Worm (Caenorhabditis elegans) whole organism, L4 larva: ENCODE measurements around the gene F42A10.5.
A peak's percentile ranks its signal among the peaks of the same experiment; 100 is the strongest.

ENCODE experiments used
- D1046.2 ChIP-seq: fragments of 200-800 bp; sonication (Bioruptor generic); IDR thresholded peaks from 2 replicates; pipeline ENCODE4 v1.3.6; 2022; ENCODE audit warnings: missing genetic modification characterization, missing compliant biosample characterization
- F37D6.2 ChIP-seq: sonication (generic microtip); optimal IDR thresholded peaks from 2 replicates; lab custom pipeline; 2016; ENCODE audit warnings: mild to moderate bottlenecking, missing genetic modification characterization, missing compliant biosample characterization
- F49E8.2 ChIP-seq: sonication (generic microtip); optimal IDR thresholded peaks from 2 replicates; lab custom pipeline; 2016; ENCODE audit warnings: missing compliant biosample characterization, mild to moderate bottlenecking, missing genetic modification characterization, borderline replicate concordance
- T26A8.4 ChIP-seq: fragments of 200-800 bp; sonication (Bioruptor generic); IDR thresholded peaks from 2 replicates; pipeline ENCODE4 v1.3.6; 2022; ENCODE audit warnings: missing genetic modification characterization, missing compliant biosample characterization
- Y48G9A.11 ChIP-seq: fragments of 200-800 bp; sonication (Bioruptor generic); IDR thresholded peaks from 2 replicates; pipeline ENCODE4 v1.3.6; 2022; ENCODE audit warnings: missing genetic modification reagents, missing genetic modification characterization, missing compliant biosample characterization
- ZK337.2 ChIP-seq: fragments of 200-800 bp; sonication (Bioruptor generic); IDR thresholded peaks from 2 replicates; pipeline ENCODE4 v1.3.6; 2022; ENCODE audit warnings: missing genetic modification reagents, missing genetic modification characterization, missing compliant biosample characterization
- aly-2 ChIP-seq: sonication (generic microtip); optimal IDR thresholded peaks from 2 replicates; lab custom pipeline; 2018; ENCODE audit warnings: missing biosample characterization, missing genetic modification characterization
- arid-1 ChIP-seq: fragments of 200-800 bp; sonication (Bioruptor generic); conservative IDR thresholded peaks from 2 replicates; pipeline ENCODE4 v1.3.6; 2022; ENCODE audit warnings: missing genetic modification reagents, missing genetic modification characterization, missing compliant biosample characterization
- ceh-32 ChIP-seq: sonication (generic microtip); optimal IDR thresholded peaks from 2 replicates; lab custom pipeline; 2016; ENCODE audit warnings: mild to moderate bottlenecking, missing genetic modification characterization, missing compliant biosample characterization; ENCODE audit not compliant: poor library complexity
- ceh-62 ChIP-seq: sonication (generic microtip); optimal IDR thresholded peaks from 2 replicates; lab custom pipeline; 2017; ENCODE audit warnings: missing biosample characterization, missing genetic modification characterization
- cey-2 ChIP-seq: sonication (generic microtip); optimal IDR thresholded peaks from 3 replicates; lab custom pipeline; 2017; ENCODE audit warnings: missing genetic modification characterization, mild to moderate bottlenecking, missing compliant biosample characterization, antibody characterized with exemption, borderline replicate concordance; ENCODE audit not compliant: insufficient read depth
- daf-16 ChIP-seq, 3 experiments: sonication (generic microtip); optimal IDR thresholded peaks; 2 replicates each; lab custom pipeline; 2016 to 2017; ENCODE audit warnings: missing genetic modification characterization in 3 of 3, missing genetic modification reagents in 3 of 3, mild to moderate bottlenecking in 2 of 3, missing compliant biosample characterization in 2 of 3, missing biosample characterization in 1 of 3, moderate library complexity in 1 of 3
- dmd-6 ChIP-seq: fragments of 200-800 bp; sonication (Bioruptor generic); IDR thresholded peaks from 2 replicates; pipeline ENCODE4 v1.3.6; 2022; ENCODE audit warnings: missing genetic modification reagents, missing genetic modification characterization, missing compliant biosample characterization
- dpl-1 ChIP-seq: fragments of 150-350 bp; optimal IDR thresholded peaks from 2 replicates; lab custom pipeline; 2014; ENCODE audit warnings: missing biosample characterization, missing genetic modification reagents, missing genetic modification characterization
- dve-1 ChIP-seq: sonication (generic microtip); optimal IDR thresholded peaks from 2 replicates; lab custom pipeline; 2017; ENCODE audit warnings: antibody characterized with exemption, mild to moderate bottlenecking, missing genetic modification characterization, missing compliant biosample characterization; ENCODE audit not compliant: insufficient read depth
- hif-1 ChIP-seq, 2 experiments: sonication (generic microtip); optimal IDR thresholded peaks; 2 replicates each; lab custom pipeline; 2016 to 2017; ENCODE audit warnings: missing compliant biosample characterization in 2 of 2, missing genetic modification characterization in 2 of 2, missing genetic modification reagents in 2 of 2, missing genotype in 2 of 2, mild to moderate bottlenecking in 1 of 2
- hlh-30 ChIP-seq: sonication (generic microtip); optimal IDR thresholded peaks from 2 replicates; lab custom pipeline; 2017; ENCODE audit warnings: antibody characterized with exemption, mild to moderate bottlenecking, missing genetic modification characterization, missing compliant biosample characterization; ENCODE audit not compliant: insufficient read depth
- hmg-1.1 ChIP-seq: fragments of 200-800 bp; sonication (Bioruptor generic); IDR thresholded peaks from 2 replicates; pipeline ENCODE4 v1.3.6; 2022; ENCODE audit warnings: missing genetic modification reagents, missing genetic modification characterization, missing compliant biosample characterization
- lin-38 ChIP-seq: fragments of 200-800 bp; sonication (Bioruptor generic); IDR thresholded peaks from 2 replicates; pipeline ENCODE4 v1.3.6; 2022; ENCODE audit warnings: missing genetic modification reagents, missing genetic modification characterization, missing compliant biosample characterization
- lsy-2 ChIP-seq, 2 experiments: fragments of 150-350 bp in 1 of 2; sonication (generic microtip) in 1 of 2; optimal IDR thresholded peaks; 2 replicates each; lab custom pipeline; 2014 to 2017; ENCODE audit warnings: missing biosample characterization in 2 of 2, missing genetic modification characterization in 2 of 2
- mep-1 ChIP-seq: fragments of 150-350 bp; sonication (generic microtip); optimal IDR thresholded peaks from 3 replicates; lab custom pipeline; 2014; ENCODE audit warnings: missing biosample characterization, missing genetic modification characterization
- mes-2 ChIP-seq: sonication (generic microtip); optimal IDR thresholded peaks from 2 replicates; lab custom pipeline; 2016; ENCODE audit warnings: missing genotype, mild to moderate bottlenecking, missing genetic modification characterization, missing compliant biosample characterization; ENCODE audit not compliant: poor library complexity, severe bottlenecking
- nhr-102 ChIP-seq: sonication (generic microtip); optimal IDR thresholded peaks from 2 replicates; lab custom pipeline; 2016; ENCODE audit warnings: mild to moderate bottlenecking, missing genetic modification characterization, moderate library complexity, missing compliant biosample characterization
- nhr-11 ChIP-seq: fragments of 150-350 bp; optimal IDR thresholded peaks from 2 replicates; lab custom pipeline; 2014; ENCODE audit warnings: missing biosample characterization, missing genetic modification characterization
- nhr-28 ChIP-seq: fragments of 150-350 bp; optimal IDR thresholded peaks from 2 replicates; lab custom pipeline; 2014; ENCODE audit warnings: missing biosample characterization, missing genetic modification characterization
- nhr-48 ChIP-seq: sonication (generic microtip); optimal IDR thresholded peaks from 2 replicates; lab custom pipeline; 2016; ENCODE audit warnings: mild to moderate bottlenecking, missing genetic modification characterization, missing compliant biosample characterization
- nhr-6 ChIP-seq: fragments of 150-350 bp; optimal IDR thresholded peaks from 2 replicates; lab custom pipeline; 2014; ENCODE audit warnings: missing biosample characterization, missing genetic modification characterization
- rbr-2 ChIP-seq: sonication (generic microtip); optimal IDR thresholded peaks from 2 replicates; lab custom pipeline; 2016; ENCODE audit warnings: missing genotype, missing genetic modification characterization, missing compliant biosample characterization
- tra-1 ChIP-seq: fragments of 200-800 bp; sonication (Bioruptor generic); IDR thresholded peaks from 2 replicates; pipeline ENCODE4 v1.3.6; 2022; ENCODE audit warnings: missing genetic modification reagents, missing genetic modification characterization, missing compliant biosample characterization
- unc-130 ChIP-seq: sonication (generic microtip); optimal IDR thresholded peaks from 2 replicates; lab custom pipeline; 2016; ENCODE audit warnings: missing genetic modification reagents, missing genetic modification characterization, missing compliant biosample characterization
- unc-62 ChIP-seq, 3 experiments: fragments of 150-350 bp in 1 of 3; sonication (generic microtip); optimal IDR thresholded peaks in 2 of 3; peaks in 1 of 3; 1 replicate in 1 of 3; 2 replicates in 2 of 3; lab custom pipeline; 2014 to 2017; ENCODE audit warnings: missing biosample characterization in 3 of 3, missing genetic modification characterization in 3 of 3, missing genetic modification reagents in 3 of 3, missing genotype in 1 of 3
- ztf-11 ChIP-seq: fragments of 150-350 bp; optimal IDR thresholded peaks from 2 replicates; lab custom pipeline; 2014; ENCODE audit warnings: missing biosample characterization, missing genetic modification characterization
- ztf-7 ChIP-seq: fragments of 150-350 bp; optimal IDR thresholded peaks from 2 replicates; lab custom pipeline; 2014; ENCODE audit warnings: missing biosample characterization, missing genetic modification characterization

Gene F42A10.5

DNA sequence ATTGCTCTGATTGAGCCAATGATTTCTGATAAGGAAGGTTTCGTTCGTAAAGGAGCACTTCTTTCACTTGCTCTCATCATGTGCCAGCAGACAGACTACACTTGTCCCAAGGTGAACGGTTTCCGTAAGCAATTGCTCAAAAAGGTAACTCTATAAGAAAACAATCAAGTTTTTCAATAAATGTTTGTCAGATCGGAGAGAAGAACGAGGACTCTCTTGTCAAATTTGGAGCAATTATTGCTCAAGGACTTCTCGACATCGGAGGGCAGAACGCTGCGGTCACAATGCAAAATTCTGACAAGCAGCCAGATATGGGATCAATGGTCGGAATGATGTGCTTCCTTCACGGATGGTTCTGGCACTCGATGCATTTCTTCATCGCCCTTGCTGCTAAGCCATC is 28.0 kb upstream of the F42A10.5 start:
- TF ChIP-seq tra-1 (GFP tag; lab: Robert Waterston, UW) (no peak), unc-62 (GFP tag; optimal IDR thresholded peaks at IDR 0.05 in 1 of 2; lab: Kevin White, UChicago) (peak in 1 of 2 experiments; percentile 97), unc-62 (tag; optimal IDR thresholded peaks at IDR 0.05; lab: Kevin White, UChicago) (no peak)

DNA sequence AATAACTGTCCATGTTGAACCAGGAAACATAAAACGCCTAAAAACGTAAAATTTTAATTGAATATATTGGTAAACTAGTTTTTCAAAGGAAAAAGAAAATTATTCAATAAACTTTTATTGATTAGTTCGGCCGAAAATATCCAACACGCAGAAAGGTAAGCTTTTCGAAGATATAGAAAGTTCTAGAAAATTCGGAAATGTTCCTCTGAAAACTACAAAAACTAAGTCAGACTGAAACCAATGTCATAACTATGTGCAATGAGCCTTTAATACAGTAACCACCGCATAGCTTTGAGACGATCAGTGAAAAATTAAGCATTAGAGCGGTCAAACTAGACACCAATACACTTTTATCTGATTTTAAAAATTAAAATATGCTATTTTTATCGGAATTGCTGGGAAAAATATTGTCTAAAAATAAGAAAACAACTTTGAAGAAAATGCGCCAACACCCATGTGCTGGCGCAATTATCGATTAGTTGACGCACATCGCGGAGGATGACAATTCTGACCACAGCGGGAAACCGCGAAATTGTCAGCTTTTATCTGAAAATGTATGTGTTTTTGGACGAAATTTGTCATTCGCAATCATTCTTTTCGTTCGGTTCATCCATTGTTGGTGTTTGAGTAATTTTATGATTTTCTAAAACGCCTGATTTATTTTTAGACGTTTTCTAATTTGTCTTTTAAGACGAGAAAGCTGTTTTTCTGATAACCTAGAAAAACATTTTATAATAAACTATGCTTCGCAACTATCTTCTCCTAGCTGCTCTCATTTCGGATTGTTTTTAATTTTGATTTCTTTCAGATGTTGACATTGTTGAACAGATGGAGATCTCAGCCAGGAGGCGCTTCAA is 25.3 kb upstream of the F42A10.5 start, which contains the start of the genes C23G10.7 and rpn-2:
Gene C23G10.7 (minus strand): TSS at position 37 of the 857 bp plus-strand sequence.
Gene rpn-2 (plus strand): TSS at position 807 of the 857 bp plus-strand sequence.
- peak; percentile 77 for TF ChIP-seq lin-38 (GFP tag; lab: Robert Waterston, UW)
- TF ChIP-seq mep-1 (tag; lab: Kevin White, UChicago) = peak; percentile 64
- TF ChIP-seq nhr-6 = peak; percentile 66
- peak in 1 of 2 experiments; percentile 28 for TF ChIP-seq hif-1 (tag; optimal IDR thresholded peaks at IDR 0.05; lab: Kevin White, UChicago)
- no peak for TF ChIP-seq D1046.2 (GFP tag; lab: Robert Waterston, UW)
- peak; percentile 10 for TF ChIP-seq F37D6.2 (tag; lab: Kevin White, UChicago)
- TF ChIP-seq nhr-11 (tag; lab: Kevin White, UChicago) = peak; percentile 48
- TF ChIP-seq ceh-32 (tag; lab: Kevin White, UChicago) = no peak
- peak; percentile 64 for TF ChIP-seq mes-2
- peak; percentile 69 for TF ChIP-seq dve-1 (tag; lab: Kevin White, UChicago)
- TF ChIP-seq dpl-1 (GFP tag; lab: Kevin White, UChicago) = peak; percentile 75
- TF ChIP-seq Y48G9A.11 (GFP tag; lab: Robert Waterston, UW) = peak; percentile 60; the same call in 1 of the 2 replicates
- TF ChIP-seq nhr-28 (tag; lab: Kevin White, UChicago) = peak; percentile 35
- TF ChIP-seq rbr-2 = peak; percentile 65
- peak; percentile 71 for TF ChIP-seq F49E8.2 (tag; lab: Kevin White, UChicago)
- TF ChIP-seq T26A8.4 (GFP tag; lab: Robert Waterston, UW) = peak; percentile 70
- TF ChIP-seq unc-130 (GFP tag; lab: Kevin White, UChicago) = peak; percentile 49
- peak in 1 of 2 experiments; percentile 80 for TF ChIP-seq lsy-2 (tag; optimal IDR thresholded peaks at IDR 0.05; lab: Kevin White, UChicago)
- peak; percentile 55 for TF ChIP-seq nhr-102
- no peak for TF ChIP-seq arid-1
- TF ChIP-seq dmd-6 (GFP tag; lab: Robert Waterston, UW) = peak; percentile 31; the same call in 1 of the 2 replicates
- peak in 1 of 2 experiments; percentile 52 for TF ChIP-seq daf-16 (GFP tag; optimal IDR thresholded peaks at IDR 0.05; lab: Kevin White, UChicago)
- peak; percentile 65 for TF ChIP-seq daf-16 (tag; optimal IDR thresholded peaks at IDR 0.05; lab: Kevin White, UChicago)
- no peak for TF ChIP-seq ztf-11 (tag; lab: Kevin White, UChicago)
- TF ChIP-seq nhr-48 = peak; percentile 1
- TF ChIP-seq hmg-1.1 (GFP tag; lab: Robert Waterston, UW) = peak; percentile 53; the same call in 1 of the 2 replicates
- no peak for TF ChIP-seq ZK337.2 (GFP tag; lab: Robert Waterston, UW)
- no peak for TF ChIP-seq aly-2 (tag; lab: Kevin White, UChicago)
- no peak for TF ChIP-seq ceh-62 (tag; lab: Kevin White, UChicago)
- TF ChIP-seq ztf-7 (tag; lab: Kevin White, UChicago) = peak; percentile 41
- TF ChIP-seq hlh-30 (tag; lab: Kevin White, UChicago) = peak; percentile 40
- TF ChIP-seq, all 104 proteins: peak for 23

DNA sequence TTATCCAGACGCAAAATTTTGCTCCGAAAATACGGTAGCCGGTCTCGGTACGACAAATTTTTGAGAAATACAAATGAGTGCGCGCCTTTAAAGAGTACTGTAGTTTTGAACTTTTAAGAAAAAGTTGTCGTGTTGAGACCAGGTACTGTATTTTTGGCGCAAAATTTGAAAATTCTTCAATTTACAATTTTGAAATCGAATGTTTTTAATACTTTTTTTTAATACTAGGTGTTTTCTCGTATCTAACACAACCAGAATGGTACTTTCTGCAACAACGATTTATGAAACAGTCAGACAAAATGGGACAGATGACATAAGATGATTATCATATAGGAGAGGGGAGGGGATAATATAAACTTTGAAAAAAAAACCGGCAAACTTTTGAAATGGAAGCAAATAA is 22.4 kb upstream of the F42A10.5 start:
- peak; percentile 51 for TF ChIP-seq lin-38 (GFP tag; lab: Robert Waterston, UW)
- TF ChIP-seq unc-62 (GFP tag; optimal IDR thresholded peaks at IDR 0.05 in 1 of 2; lab: Kevin White, UChicago) = no peak
- no peak for TF ChIP-seq unc-62 (tag; optimal IDR thresholded peaks at IDR 0.05; lab: Kevin White, UChicago)
- no peak for TF ChIP-seq cey-2 (tag; lab: Kevin White, UChicago)
- 0 out of 2 replicates have a peak, but pooled peaks have one; percentile 29 for TF ChIP-seq Y48G9A.11 (GFP tag; lab: Robert Waterston, UW)
- peak; percentile 70 for TF ChIP-seq F49E8.2 (tag; lab: Kevin White, UChicago)
